Worm (Caenorhabditis elegans) whole organism, L3 larva: ENCODE data around the gene dhhc-1.

Experiments
- R02D3.7 ChIP-seq: fragments of 150-350 bp; optimal IDR thresholded peaks from 2 replicates; lab custom pipeline; 2014; ENCODE audit warnings: missing biosample characterization, missing genetic modification characterization
- ZK546.5 ChIP-seq: sonication (generic microtip); optimal IDR thresholded peaks from 2 replicates; lab custom pipeline; 2017; ENCODE audit warnings: missing biosample characterization, missing genetic modification characterization
- aly-2 ChIP-seq: fragments of 150-350 bp; optimal IDR thresholded peaks from 2 replicates; lab custom pipeline; 2014; ENCODE audit warnings: missing biosample characterization, missing genetic modification characterization
- ama-1 ChIP-seq: fragments of 150-350 bp; optimal IDR thresholded peaks from 2 replicates; lab custom pipeline; 2018
- ceh-16 ChIP-seq: sonication (generic microtip); optimal IDR thresholded peaks from 2 replicates; lab custom pipeline; 2017; ENCODE audit warnings: missing biosample characterization, missing genetic modification characterization
- ceh-9 ChIP-seq: sonication (generic microtip); optimal IDR thresholded peaks from 2 replicates; lab custom pipeline; 2018; ENCODE audit warnings: missing biosample characterization, missing genetic modification characterization
- daf-12 ChIP-seq: fragments of 150-350 bp; optimal IDR thresholded peaks from 2 replicates; lab custom pipeline; 2014; ENCODE audit warnings: missing biosample characterization, missing genetic modification reagents, missing genetic modification characterization
- egl-27 ChIP-seq: sonication (generic microtip); optimal IDR thresholded peaks from 4 replicates; lab custom pipeline; 2017; ENCODE audit warnings: missing biosample characterization, missing genetic modification reagents, missing genetic modification characterization
- elt-1 ChIP-seq: fragments of 150-350 bp; optimal IDR thresholded peaks from 2 replicates; lab custom pipeline; 2014; ENCODE audit warnings: missing biosample characterization, missing genetic modification characterization
- elt-2 ChIP-seq: sonication (generic microtip); optimal IDR thresholded peaks from 2 replicates; lab custom pipeline; 2016; ENCODE audit warnings: missing genetic modification reagents, mild to moderate bottlenecking, missing genetic modification characterization, missing compliant biosample characterization
- elt-3 ChIP-seq, 3 experiments: fragments of 150-350 bp in 1 of 3; sonication (generic microtip) in 2 of 3; optimal IDR thresholded peaks; 2 replicates in 2 of 3; 4 replicates in 1 of 3; lab custom pipeline; 2014 to 2017; ENCODE audit warnings: missing biosample characterization in 3 of 3, missing genetic modification characterization in 3 of 3
- eor-1 ChIP-seq, 2 experiments: fragments of 150-350 bp; optimal IDR thresholded peaks; 2 replicates each; lab custom pipeline; 2014 to 2018; ENCODE audit warnings: missing biosample characterization in 2 of 2, missing genetic modification characterization in 2 of 2
- fkh-2 ChIP-seq: fragments of 150-350 bp; optimal IDR thresholded peaks from 2 replicates; lab custom pipeline; 2014; ENCODE audit warnings: missing biosample characterization, missing genetic modification reagents, missing genetic modification characterization
- fos-1 ChIP-seq: fragments of 150-350 bp; optimal IDR thresholded peaks from 2 replicates; lab custom pipeline; 2014; ENCODE audit warnings: missing biosample characterization, missing genetic modification characterization
- hmg-11 ChIP-seq: sonication (generic microtip); optimal IDR thresholded peaks from 2 replicates; lab custom pipeline; 2016; ENCODE audit warnings: missing genetic modification characterization, missing compliant biosample characterization
- lin-15B ChIP-seq: fragments of 150-350 bp; optimal IDR thresholded peaks from 2 replicates; lab custom pipeline; 2014; ENCODE audit warnings: missing biosample characterization, missing genetic modification characterization
- lin-39 ChIP-seq: fragments of 150-350 bp; optimal IDR thresholded peaks from 2 replicates; lab custom pipeline; 2018; ENCODE audit warnings: missing biosample characterization, missing genetic modification reagents, missing genetic modification characterization
- lsy-12 ChIP-seq: sonication (generic microtip); optimal IDR thresholded peaks from 2 replicates; lab custom pipeline; 2016; ENCODE audit warnings: mild to moderate bottlenecking, missing genetic modification characterization, missing compliant biosample characterization
- mdl-1 ChIP-seq: fragments of 150-350 bp; optimal IDR thresholded peaks from 2 replicates; lab custom pipeline; 2014; ENCODE audit warnings: missing biosample characterization, missing genetic modification characterization
- mml-1 ChIP-seq: fragments of 150-350 bp; sonication (generic microtip); optimal IDR thresholded peaks from 3 replicates; lab custom pipeline; 2014; ENCODE audit warnings: missing biosample characterization, missing genetic modification characterization
- nfya-1 ChIP-seq: sonication (generic microtip); optimal IDR thresholded peaks from 2 replicates; lab custom pipeline; 2017; ENCODE audit warnings: missing genetic modification characterization, mild to moderate bottlenecking, missing compliant biosample characterization, antibody characterized with exemption, moderate library complexity; ENCODE audit not compliant: insufficient read depth
- nhr-11 ChIP-seq: fragments of 150-350 bp; optimal IDR thresholded peaks from 2 replicates; lab custom pipeline; 2014; ENCODE audit warnings: missing biosample characterization, missing genetic modification characterization
- nhr-23 ChIP-seq: fragments of 150-350 bp; optimal IDR thresholded peaks from 2 replicates; lab custom pipeline; 2014; ENCODE audit warnings: missing biosample characterization, missing genetic modification reagents, missing genetic modification characterization
- nhr-25 ChIP-seq: sonication (generic microtip); optimal IDR thresholded peaks from 2 replicates; lab custom pipeline; 2017; ENCODE audit warnings: missing biosample characterization, missing genetic modification characterization
- nhr-28 ChIP-seq: fragments of 150-350 bp; optimal IDR thresholded peaks from 2 replicates; lab custom pipeline; 2014; ENCODE audit warnings: missing biosample characterization, missing genetic modification characterization
- nhr-43 ChIP-seq: sonication (generic microtip); optimal IDR thresholded peaks from 2 replicates; lab custom pipeline; 2016; ENCODE audit warnings: mild to moderate bottlenecking, missing genetic modification characterization, missing compliant biosample characterization; ENCODE audit not compliant: poor library complexity, severe bottlenecking
- nhr-67 ChIP-seq: fragments of 150-350 bp; optimal IDR thresholded peaks from 2 replicates; lab custom pipeline; 2014; ENCODE audit warnings: missing biosample characterization, missing genetic modification characterization
- nhr-76 ChIP-seq: fragments of 150-350 bp; sonication (generic microtip); optimal IDR thresholded peaks from 5 replicates; lab custom pipeline; 2014; ENCODE audit warnings: missing biosample characterization, missing genetic modification characterization
- nhr-77 ChIP-seq: fragments of 150-350 bp; optimal IDR thresholded peaks from 2 replicates; lab custom pipeline; 2014; ENCODE audit warnings: missing biosample characterization, missing genetic modification characterization
- pha-4 ChIP-seq: fragments of 150-350 bp; optimal IDR thresholded peaks from 2 replicates; lab custom pipeline; 2014; ENCODE audit warnings: missing biosample characterization, missing genetic modification reagents, missing genetic modification characterization
- sea-2 ChIP-seq: fragments of 150-350 bp; sonication (generic microtip); optimal IDR thresholded peaks from 4 replicates; lab custom pipeline; 2014; ENCODE audit warnings: missing biosample characterization, missing genetic modification reagents, missing genetic modification characterization
- skn-1 ChIP-seq: fragments of 150-350 bp; optimal IDR thresholded peaks from 2 replicates; lab custom pipeline; 2014; ENCODE audit warnings: missing biosample characterization, missing genetic modification characterization
- snpc-4 ChIP-seq: fragments of 150-350 bp; optimal IDR thresholded peaks from 2 replicates; lab custom pipeline; 2014; ENCODE audit warnings: missing biosample characterization, missing genetic modification characterization
- tbx-2 ChIP-seq: sonication (generic microtip); optimal IDR thresholded peaks from 2 replicates; lab custom pipeline; 2016; ENCODE audit warnings: mild to moderate bottlenecking, missing genetic modification characterization, missing compliant biosample characterization
- unc-39 ChIP-seq: sonication (generic microtip); optimal IDR thresholded peaks from 4 replicates; lab custom pipeline; 2017; ENCODE audit warnings: missing biosample characterization, missing genetic modification characterization
- unc-62 ChIP-seq: fragments of 150-350 bp; sonication (generic microtip); optimal IDR thresholded peaks from 4 replicates; lab custom pipeline; 2014; ENCODE audit warnings: missing biosample characterization, missing genetic modification reagents, missing genetic modification characterization
- zag-1 ChIP-seq: fragments of 150-350 bp; optimal IDR thresholded peaks from 2 replicates; lab custom pipeline; 2014; ENCODE audit warnings: missing biosample characterization, missing genetic modification characterization
- ztf-11 ChIP-seq: fragments of 150-350 bp; optimal IDR thresholded peaks from 2 replicates; lab custom pipeline; 2014; ENCODE audit warnings: missing biosample characterization, missing genetic modification characterization

The dhhc-1 gene

ce11 chrX:15089123-15089522, 11.1 kb downstream of the dhhc-1 start, which contains the start of gene flr-4:
flr-4 (plus strand) TSS chrX:15089397.
- TF ChIP-seq elt-2 (tag; lab: Kevin White, UChicago): peak; percentile 77
- no peak for TF ChIP-seq daf-12 (tag; lab: Kevin White, UChicago)

- peak; percentile 50 for TF ChIP-seq elt-2 (tag; lab: Kevin White, UChicago)
- TF ChIP-seq unc-62 (GFP tag; lab: Kevin White, UChicago): no peak
Measured at ce11 chrX:15087752-15088151, 12.5 kb downstream of the dhhc-1 start.

- no peak for TF ChIP-seq unc-39 (tag; lab: Kevin White, UChicago)
- no peak for TF ChIP-seq nfya-1 (tag; lab: Kevin White, UChicago)
- TF ChIP-seq lin-39 (tag; lab: Kevin White, UChicago): no peak
- no peak for TF ChIP-seq lsy-12 (tag; lab: Kevin White, UChicago)
- TF ChIP-seq fos-1 (tag; lab: Kevin White, UChicago): no peak
- TF ChIP-seq nhr-67: no peak
- TF ChIP-seq unc-62 (GFP tag; lab: Kevin White, UChicago): no peak
- no peak for TF ChIP-seq aly-2 (tag; lab: Kevin White, UChicago)
- no peak for TF ChIP-seq ztf-11 (tag; lab: Kevin White, UChicago)
- TF ChIP-seq nhr-25 (tag; lab: Kevin White, UChicago): no peak
- no peak for TF ChIP-seq ZK546.5 (tag; lab: Kevin White, UChicago)
- TF ChIP-seq, all 47 proteins: peak for 0
Measured at ce11 chrX:15084395-15084794, 15.8 kb downstream of the dhhc-1 start, which contains the start of gene F09B12.5. F09B12.5 (plus strand) TSS chrX:15084695.

- TF ChIP-seq ceh-9 (tag; lab: Kevin White, UChicago) (no peak), R02D3.7 (tag; lab: Kevin White, UChicago) (no peak), snpc-4 (tag; lab: Kevin White, UChicago) (peak; percentile 42), elt-3 (tag; optimal IDR thresholded peaks at IDR 0.05; lab: Kevin White, UChicago) (no peak), elt-2 (tag; lab: Kevin White, UChicago) (peak; percentile 15), nfya-1 (tag; lab: Kevin White, UChicago) (peak; percentile 32), unc-62 (GFP tag; lab: Kevin White, UChicago) (no peak), hmg-11 (tag; lab: Kevin White, UChicago) (peak; percentile 63), nhr-11 (tag; lab: Kevin White, UChicago) (no peak), ZK546.5 (tag; lab: Kevin White, UChicago) (no peak), fkh-2 (tag; lab: Kevin White, UChicago) (no peak)
Measured at ce11 chrX:15083795-15084194, 16.4 kb downstream of the dhhc-1 start, which contains the start of gene H40L08.1. H40L08.1 (minus strand) TSS chrX:15084086.

- TF ChIP-seq elt-1 (tag; lab: Kevin White, UChicago): no peak
- no peak for TF ChIP-seq nhr-67
- no peak for TF ChIP-seq nfya-1 (tag; lab: Kevin White, UChicago)
- TF ChIP-seq nhr-43 (tag; lab: Kevin White, UChicago): peak; percentile 45
- TF ChIP-seq ama-1 (lab: Kevin White, UChicago): peak; percentile 30
Measured at ce11 chrX:15081486-15081885, 18.7 kb downstream of the dhhc-1 start.

ce11 chrX:15079406-15079805, 20.8 kb downstream of the dhhc-1 start:
- peak; percentile 71 for TF ChIP-seq nhr-23 (tag; lab: Kevin White, UChicago)
- TF ChIP-seq unc-39 (tag; lab: Kevin White, UChicago): no peak
- TF ChIP-seq ama-1 (lab: Kevin White, UChicago): no peak
- TF ChIP-seq mml-1 (tag; lab: Kevin White, UChicago): no peak
- no peak for TF ChIP-seq mdl-1 (tag; lab: Kevin White, UChicago)
- no peak for TF ChIP-seq sea-2
- TF ChIP-seq ceh-9 (tag; lab: Kevin White, UChicago): no peak
- no peak for TF ChIP-seq nhr-67
- no peak for TF ChIP-seq skn-1 (tag; lab: Kevin White, UChicago)
- TF ChIP-seq eor-1 (tag; optimal IDR thresholded peaks at IDR 0.05; lab: Kevin White, UChicago): no peak
- TF ChIP-seq aly-2 (tag; lab: Kevin White, UChicago): no peak
- TF ChIP-seq nhr-28 (tag; lab: Kevin White, UChicago): no peak
- TF ChIP-seq tbx-2 (tag; lab: Kevin White, UChicago): peak; percentile 50
- no peak for TF ChIP-seq nhr-11 (tag; lab: Kevin White, UChicago)
- TF ChIP-seq elt-1 (tag; lab: Kevin White, UChicago): no peak
- peak; percentile 86 for TF ChIP-seq nhr-43 (tag; lab: Kevin White, UChicago)
- TF ChIP-seq elt-3 (tag; optimal IDR thresholded peaks at IDR 0.05; lab: Kevin White, UChicago): peak in 2 of 3 experiments; percentile 16 to 62
- TF ChIP-seq nhr-25 (tag; lab: Kevin White, UChicago): peak; percentile 81
- no peak for TF ChIP-seq fkh-2 (tag; lab: Kevin White, UChicago)
- TF ChIP-seq fos-1 (tag; lab: Kevin White, UChicago): no peak
- no peak for TF ChIP-seq lin-15B (tag; lab: Kevin White, UChicago)
- no peak for TF ChIP-seq ZK546.5 (tag; lab: Kevin White, UChicago)
- TF ChIP-seq nhr-77: no peak
- no peak for TF ChIP-seq zag-1 (tag; lab: Kevin White, UChicago)
- TF ChIP-seq nhr-76 (tag; lab: Kevin White, UChicago): no peak
- TF ChIP-seq ceh-16 (tag; lab: Kevin White, UChicago): no peak
- TF ChIP-seq pha-4: no peak
- no peak for TF ChIP-seq lsy-12 (tag; lab: Kevin White, UChicago)
- TF ChIP-seq egl-27: no peak
